Worm (Caenorhabditis elegans): ENCODE results near the gene irld-8.
"Not testable (repeated sequence)": the region's sequence is repeated elsewhere in the genome, so short reads cannot be mapped to it uniquely, and the experiment has no call there.

The irld-8 gene

ce11 chrIV:8112646-8113045 lies 2.9 kb upstream of the irld-8 start:
- TF ChIP-seq Y55F3AM.14 (GFP tag; optimal IDR thresholded peaks at IDR 0.05), result no peak
- TF ChIP-seq ztf-1 (GFP tag; conservative IDR thresholded peaks at IDR 0.05), result no peak
- no peak for TF ChIP-seq blmp-1 (tag; optimal IDR thresholded peaks at IDR 0.05; ENCODE audit: insufficient read depth)
- TF ChIP-seq sem-4 (tag; optimal IDR thresholded peaks at IDR 0.05), result peak; percentile 33
- TF ChIP-seq lin-13 (GFP tag; optimal IDR thresholded peaks at IDR 0.05), result no peak

ce11 chrIV:8113161-8113560 lies 2.4 kb upstream of the irld-8 start, which contains the start of gene Y42H9AR.1:
Gene Y42H9AR.1, plus strand, starts transcription at chrIV:8113393.
- TF ChIP-seq mab-5 (tag; optimal IDR thresholded peaks at IDR 0.05) (peak; percentile 9), F13H6.1 (tag; optimal IDR thresholded peaks at IDR 0.05) (no peak), nhr-6 (tag; optimal IDR thresholded peaks at IDR 0.05) (no peak), nhr-12 (tag; optimal IDR thresholded peaks at IDR 0.05) (no peak), mdl-1 (tag; optimal IDR thresholded peaks at IDR 0.05) (peak in 1 of 2 experiments; percentile 51), crh-2 (tag; optimal IDR thresholded peaks at IDR 0.05) (peak; percentile 86)

- TF ChIP-seq lin-13 (GFP tag; optimal IDR thresholded peaks at IDR 0.05), result no peak
- no peak for TF ChIP-seq fos-1 (tag; optimal IDR thresholded peaks at IDR 0.05)
- TF ChIP-seq elt-3 (tag; optimal IDR thresholded peaks at IDR 0.05), result no peak
- TF ChIP-seq mab-5 (tag; optimal IDR thresholded peaks at IDR 0.05), result no peak
- TF ChIP-seq aly-2 (tag; optimal IDR thresholded peaks at IDR 0.05), result no peak
- TF ChIP-seq blmp-1 (tag; optimal IDR thresholded peaks at IDR 0.05; ENCODE audit: insufficient read depth), result no peak
- no peak for TF ChIP-seq unc-39 (tag; optimal IDR thresholded peaks at IDR 0.05)
- no peak for TF ChIP-seq nhr-6 (tag; optimal IDR thresholded peaks at IDR 0.05)
- TF ChIP-seq lin-11 (tag; optimal IDR thresholded peaks at IDR 0.05), result no peak
- no peak for TF ChIP-seq snpc-4 (tag; optimal IDR thresholded peaks at IDR 0.05)
- TF ChIP-seq gmeb-1 (tag; optimal IDR thresholded peaks at IDR 0.05), result no peak
- TF ChIP-seq ztf-1 (GFP tag; conservative IDR thresholded peaks at IDR 0.05), result no peak
- no peak for TF ChIP-seq Y55F3AM.14 (GFP tag; optimal IDR thresholded peaks at IDR 0.05)
- TF ChIP-seq R02D3.7 (tag; optimal IDR thresholded peaks at IDR 0.05), result no peak
- no peak for TF ChIP-seq crh-2 (tag; optimal IDR thresholded peaks at IDR 0.05)
Observed at ce11 chrIV:8114535-8114934, 1.0 kb upstream of the irld-8 start.

ce11 chrIV:8118790-8119189 lies 3.2 kb downstream of the irld-8 start, which contains the start of gene F42G8.8:
Gene F42G8.8, plus strand, starts transcription at chrIV:8119090.
- TF ChIP-seq nhr-21 (tag; optimal IDR thresholded peaks at IDR 0.05) (no peak), ztf-11 (tag; optimal IDR thresholded peaks at IDR 0.05) (no peak), skn-1 (tag; optimal IDR thresholded peaks at IDR 0.05) (no peak)

ce11 chrIV:8122349-8122748 lies 6.8 kb downstream of the irld-8 start, which contains the start of gene erp-44.3:
Gene erp-44.3, plus strand, starts transcription at chrIV:8122649.
- not testable (repeated sequence) for TF ChIP-seq lsy-2, elt-3, alr-1 (tag; optimal IDR thresholded peaks at IDR 0.05)

- TF ChIP-seq crh-2 (tag; optimal IDR thresholded peaks at IDR 0.05) (no peak), nhr-11 (tag; optimal IDR thresholded peaks at IDR 0.05) (no peak)
Observed at ce11 chrIV:8126902-8127301, 11.3 kb downstream of the irld-8 start, which contains the start of gene ceph-41. Gene ceph-41, plus strand, starts transcription at chrIV:8127202.

ce11 chrIV:8127430-8127829 lies 11.9 kb downstream of the irld-8 start:
- TF ChIP-seq mab-5 (tag; optimal IDR thresholded peaks at IDR 0.05), result no peak
- no peak for TF ChIP-seq C34F6.9 (tag; optimal IDR thresholded peaks at IDR 0.05)
- TF ChIP-seq alr-1 (tag; optimal IDR thresholded peaks at IDR 0.05), result no peak
- no peak for TF ChIP-seq nhr-11 (tag; optimal IDR thresholded peaks at IDR 0.05)
- no peak for TF ChIP-seq lin-39 (tag; optimal IDR thresholded peaks at IDR 0.05)

- peak; percentile 29 for TF ChIP-seq unc-55 (GFP tag; optimal IDR thresholded peaks at IDR 0.05)
- TF ChIP-seq crh-2 (tag; optimal IDR thresholded peaks at IDR 0.05), result no peak
- TF ChIP-seq C34F6.9 (tag; optimal IDR thresholded peaks at IDR 0.05), result peak; percentile 29
Observed at ce11 chrIV:8130131-8130611, 14.6 kb downstream of the irld-8 start, which contains the start of the genes ndub-11 and moc-3. Gene ndub-11, minus strand, starts transcription at chrIV:8130231. Gene moc-3, plus strand, starts transcription at chrIV:8130561.

Measured in whole organism, L2 larva.